Worm (Caenorhabditis elegans) whole organism, early embryonic: ENCODE data around the gene DH11.2.

ENCODE experiments used
- B0310.2 ChIP-seq: sonication (generic microtip); optimal IDR thresholded peaks from 2 replicates; lab custom pipeline; 2016; ENCODE audit warnings: mild to moderate bottlenecking, missing genetic modification characterization, missing compliant biosample characterization
- F13C5.2 ChIP-seq: sonication (generic microtip); optimal IDR thresholded peaks from 2 replicates; lab custom pipeline; 2017; ENCODE audit warnings: mild to moderate bottlenecking, missing genetic modification characterization, inconsistent platforms, missing compliant biosample characterization
- aly-1 ChIP-seq: sonication (generic microtip); optimal IDR thresholded peaks from 2 replicates; lab custom pipeline; 2016; ENCODE audit warnings: missing genetic modification characterization, missing compliant biosample characterization
- ama-1 ChIP-seq: fragments of 150-350 bp; optimal IDR thresholded peaks from 2 replicates; lab custom pipeline; 2014
- flt-1 ChIP-seq: fragments of 200-800 bp; sonication (Bioruptor generic); IDR thresholded peaks from 2 replicates; pipeline ENCODE4 v1.3.6; 2022; ENCODE audit warnings: missing genetic modification characterization, missing compliant biosample characterization
- hnd-1 ChIP-seq: sonication (generic microtip); optimal IDR thresholded peaks from 2 replicates; lab custom pipeline; 2016; ENCODE audit warnings: missing genetic modification characterization, missing compliant biosample characterization
- pes-1 ChIP-seq: fragments of 200-800 bp; sonication (Bioruptor generic); IDR thresholded peaks from 2 replicates; pipeline ENCODE4 v1.3.6; 2022; ENCODE audit warnings: missing genetic modification reagents, missing genetic modification characterization, missing compliant biosample characterization
- sea-1 ChIP-seq: fragments of 200-800 bp; sonication (Bioruptor generic); conservative IDR thresholded peaks from 2 replicates; pipeline ENCODE4 v1.3.6; 2022; ENCODE audit warnings: missing genetic modification characterization, missing compliant biosample characterization
- tbx-11 ChIP-seq: fragments of 200-800 bp; sonication (Bioruptor generic); IDR thresholded peaks from 2 replicates; pipeline ENCODE4 v1.3.6; 2022; ENCODE audit warnings: missing genetic modification characterization, missing compliant biosample characterization
- tbx-37 ChIP-seq: fragments of 200-800 bp; sonication (Bioruptor generic); conservative IDR thresholded peaks from 2 replicates; pipeline ENCODE4 v1.3.6; 2022; ENCODE audit warnings: missing genetic modification reagents, missing genetic modification characterization, missing compliant biosample characterization
- tra-4 ChIP-seq: sonication (generic microtip); optimal IDR thresholded peaks from 2 replicates; lab custom pipeline; 2017; ENCODE audit warnings: missing genetic modification characterization, missing compliant biosample characterization

DNA sequence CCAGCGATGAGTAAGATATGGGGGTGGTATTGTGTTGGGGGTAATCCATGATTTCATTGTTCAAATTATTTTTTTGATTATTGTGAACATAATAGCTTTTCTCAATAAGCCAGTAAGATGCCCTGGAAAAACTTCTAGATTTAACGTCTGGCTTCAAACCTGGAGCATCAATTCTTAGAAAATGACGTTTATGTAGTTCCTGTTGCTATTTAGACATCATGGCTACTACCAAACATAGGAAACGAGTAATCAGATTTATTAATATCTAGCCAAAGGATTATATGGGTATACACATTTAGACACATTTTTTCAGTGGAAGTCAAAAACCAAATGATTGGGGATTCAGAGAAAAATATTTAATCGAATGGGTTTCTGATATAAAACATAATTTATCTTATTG is 46.9 kb downstream of the DH11.2 start:
- TF ChIP-seq ama-1 (lab: Kevin White, UChicago) (no peak), tbx-37 (GFP tag; lab: Robert Waterston, UW) (no peak), tbx-11 (GFP tag; lab: Robert Waterston, UW) (no peak), flt-1 (GFP tag; lab: Robert Waterston, UW) (no peak), sea-1 (GFP tag; lab: Robert Waterston, UW) (no peak), pes-1 (GFP tag; lab: Robert Waterston, UW) (no peak), aly-1 (tag; lab: Kevin White, UChicago) (no peak), hnd-1 (no peak), F13C5.2 (tag; lab: Kevin White, UChicago) (no peak), B0310.2 (no peak), tra-4 (no peak)
